Fruit fly (Drosophila melanogaster): ENCODE results near the gene Ir94c.

Ir94c gene

dm6 chr3R:22134462-22134861 is 15.2 kb upstream of the Ir94c start (continued):
- TF ChIP-seq Neu2 (GFP tag; optimal IDR thresholded peaks at IDR 0.05; ENCODE audit: borderline replicate concordance) (peak; percentile 70), bab2 (GFP tag; optimal IDR thresholded peaks at IDR 0.05) (no peak), crc (GFP tag; optimal IDR thresholded peaks at IDR 0.05) (no peak), ase (GFP tag; IDR thresholded peaks at IDR 0.05) (no peak), peb (GFP tag; IDR thresholded peaks at IDR 0.05) (no peak), Sox102F (GFP tag; optimal IDR thresholded peaks at IDR 0.05) (no peak), CG6765 (GFP tag; optimal IDR thresholded peaks at IDR 0.05) (no peak), nmo (GFP tag; optimal IDR thresholded peaks at IDR 0.05) (no peak), Bdp1 (GFP tag; optimal IDR thresholded peaks at IDR 0.05) (no peak), h (optimal IDR thresholded peaks at IDR 0.05) (no peak), YL-1 (GFP tag; optimal IDR thresholded peaks at IDR 0.05) (no peak), NfI (GFP tag; optimal IDR thresholded peaks at IDR 0.05) (no peak), Nf-YA (GFP tag; IDR thresholded peaks at IDR 0.05) (no peak), CG4404 (GFP tag; IDR thresholded peaks at IDR 0.05) (no peak), pb (GFP tag; optimal IDR thresholded peaks at IDR 0.05) (no peak), ato (GFP tag; IDR thresholded peaks at IDR 0.05; ENCODE audit: partially characterized antibody) (no peak), yki (optimal IDR thresholded peaks at IDR 0.05) (no peak), caup (GFP tag; optimal IDR thresholded peaks at IDR 0.05; ENCODE audit: severe bottlenecking) (no peak), CG11696 (GFP tag; IDR thresholded peaks at IDR 0.05) (no peak), nau (GFP tag; optimal IDR thresholded peaks at IDR 0.05) (no peak), schlank (tag; optimal IDR thresholded peaks at IDR 0.05) (no peak), kah (GFP tag; optimal IDR thresholded peaks at IDR 0.05) (no peak), Mad (GFP tag; optimal IDR thresholded peaks at IDR 0.05) (no peak), gce (GFP tag; IDR thresholded peaks at IDR 0.05) (no peak), CG7745 (tag; optimal IDR thresholded peaks at IDR 0.05) (peak; percentile 10), Sin3A (optimal IDR thresholded peaks at IDR 0.05) (no peak), hth (optimal IDR thresholded peaks at IDR 0.05) (no peak), Camta (GFP tag; optimal IDR thresholded peaks at IDR 0.05) (no peak), CG7786 (GFP tag; optimal IDR thresholded peaks at IDR 0.05) (no peak), CG12236 (GFP tag; optimal IDR thresholded peaks at IDR 0.05) (no peak), ERR (GFP tag; optimal IDR thresholded peaks at IDR 0.05) (no peak), CG3726 (GFP tag; IDR thresholded peaks at IDR 0.05) (no peak), sna (GFP tag; IDR thresholded peaks at IDR 0.05; ENCODE audit: partially characterized antibody) (no peak), grau (tag; optimal IDR thresholded peaks at IDR 0.05) (no peak), CG12155 (GFP tag; optimal IDR thresholded peaks at IDR 0.05) (no peak), stc (GFP tag; IDR thresholded peaks at IDR 0.05) (no peak), MTF-1 (GFP tag; optimal IDR thresholded peaks at IDR 0.05; ENCODE audit: borderline replicate concordance) (no peak), repo (GFP tag; optimal IDR thresholded peaks at IDR 0.05) (no peak), exex (tag; optimal IDR thresholded peaks at IDR 0.05) (no peak), chn (GFP tag; optimal IDR thresholded peaks at IDR 0.05) (no peak), CG12744 (GFP tag; optimal IDR thresholded peaks at IDR 0.05) (no peak), CG9932 (GFP tag; IDR thresholded peaks at IDR 0.05) (no peak), NK7.1 (GFP tag; optimal IDR thresholded peaks at IDR 0.05) (no peak), CrebB (tag; optimal IDR thresholded peaks at IDR 0.05) (no peak), D19A (tag; optimal IDR thresholded peaks at IDR 0.05) (no peak), PHDP (tag; optimal IDR thresholded peaks at IDR 0.05) (no peak), z (GFP tag; IDR thresholded peaks at IDR 0.05) (0 out of 3 replicates have a peak, but pooled peaks have one; percentile 38), CG13296 (GFP tag; optimal IDR thresholded peaks at IDR 0.05) (no peak), tx (GFP tag; optimal IDR thresholded peaks at IDR 0.05) (no peak), dmrt11E (tag; optimal IDR thresholded peaks at IDR 0.05) (no peak), so (GFP tag; IDR thresholded peaks at IDR 0.05) (no peak), Ets97D (GFP tag; optimal IDR thresholded peaks at IDR 0.05) (no peak), GATAe (GFP tag; conservative IDR thresholded peaks at IDR 0.05) (no peak)

All from whole organism, embryonic.